Worm (Caenorhabditis elegans) whole organism, young adult: ENCODE measurements around the gene R102.6.

Experiments used
- B0035.1 ChIP-seq: sonication (generic microtip); optimal IDR thresholded peaks from 2 replicates; lab custom pipeline; 2016; ENCODE audit warnings: missing genetic modification characterization, mild to moderate bottlenecking, missing compliant biosample characterization, missing genotype, missing genetic modification reagents
- F22D6.2 ChIP-seq: sonication (generic microtip); optimal IDR thresholded peaks from 2 replicates; lab custom pipeline; 2016; ENCODE audit warnings: mild to moderate bottlenecking, missing genetic modification characterization, missing compliant biosample characterization
- Y79H2A.3 ChIP-seq: fragments of 200-800 bp; sonication (Bioruptor generic); conservative IDR thresholded peaks from 2 replicates; pipeline ENCODE4 v1.3.6; 2022; ENCODE audit warnings: missing genetic modification reagents, missing genetic modification characterization, missing compliant biosample characterization
- ceh-58 ChIP-seq: fragments of 200-800 bp; sonication (Bioruptor generic); IDR thresholded peaks from 2 replicates; pipeline ENCODE4 v1.3.6; 2022; ENCODE audit warnings: missing genetic modification characterization, missing compliant biosample characterization
- nfya-1 ChIP-seq: sonication (generic microtip); optimal IDR thresholded peaks from 2 replicates; lab custom pipeline; 2017; ENCODE audit warnings: antibody characterized with exemption, missing compliant biosample characterization, missing genetic modification characterization, borderline replicate concordance; ENCODE audit not compliant: insufficient read depth

DNA sequence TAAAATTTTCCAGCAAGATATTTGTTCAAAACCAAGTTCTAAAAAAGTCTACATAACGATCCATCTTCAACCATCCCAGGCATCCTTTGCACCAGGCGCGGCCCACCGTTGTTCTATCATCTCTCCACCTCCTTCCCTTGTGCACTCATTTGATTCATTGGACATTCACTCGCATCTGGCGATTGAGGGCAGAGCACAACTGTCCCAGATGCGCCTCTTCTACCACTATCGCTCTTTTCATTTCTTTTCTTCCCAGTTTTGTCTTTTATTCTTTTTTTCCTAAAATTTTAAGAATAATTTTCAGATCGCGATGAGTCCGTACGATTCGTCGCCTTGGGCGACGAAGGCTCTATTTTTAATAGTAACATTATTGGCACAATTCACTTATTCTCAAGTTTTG, 39.5 kb downstream of the R102.6 start, which contains the start of gene epi-1:
- TF ChIP-seq ceh-58 (GFP tag; lab: Robert Waterston, UW): no peak
- TF ChIP-seq Y79H2A.3 (GFP tag; lab: Robert Waterston, UW): no peak
- no peak for TF ChIP-seq nfya-1 (tag; lab: Kevin White, UChicago)
- TF ChIP-seq F22D6.2 (tag; lab: Kevin White, UChicago): no peak
- TF ChIP-seq B0035.1 (tag; lab: Kevin White, UChicago): no peak
